Fruit fly (Drosophila melanogaster) whole organism: ENCODE measurements around the gene Cp7Fa.

Experiments used
- Dll ChIP-seq: fragments of >200 bp; optimal IDR thresholded peaks from 2 replicates; lab custom pipeline; 2017
- psq ChIP-seq: fragments of >200 bp; optimal IDR thresholded peaks from 2 replicates; lab custom pipeline; 2017
- usp ChIP-seq: fragments of >200 bp; optimal IDR thresholded peaks from 2 replicates; lab custom pipeline; 2017; ENCODE audit warnings: missing biosample characterization, missing genetic modification characterization, mixed read lengths

DNA sequence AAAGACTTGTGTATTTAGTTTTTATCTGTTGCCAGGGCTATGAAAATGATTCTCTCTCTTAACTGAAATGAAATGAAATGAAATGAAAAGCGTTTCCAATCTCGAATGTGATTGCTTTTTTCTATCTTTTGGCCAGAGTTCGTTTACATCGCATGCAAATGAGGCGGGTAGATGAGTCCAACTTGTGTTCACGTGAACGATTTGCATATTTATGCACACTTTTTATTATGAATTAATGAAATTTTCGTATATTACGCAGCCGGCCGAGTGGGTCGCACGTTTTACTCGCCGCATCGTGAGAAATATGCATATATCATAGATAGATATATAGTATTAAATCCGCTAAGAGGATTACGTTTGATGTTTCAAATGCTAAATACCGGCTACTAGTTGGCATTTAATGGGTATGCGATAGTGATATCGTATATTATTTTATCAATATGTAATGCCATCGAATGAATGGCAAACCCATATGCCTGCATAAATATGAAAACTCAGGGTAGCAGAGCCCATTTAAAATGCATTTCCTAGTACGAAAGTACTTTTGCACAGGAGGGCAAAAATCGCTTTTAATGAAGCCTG, 34.4 kb downstream of the Cp7Fa start:
- TF ChIP-seq psq, result no peak
- no peak for TF ChIP-seq Dll (lab: Kevin White, UChicago)
- TF ChIP-seq usp (GFP tag; lab: Kevin White, UChicago), result no peak
